Worm (Caenorhabditis elegans) whole organism, L3 larva: ENCODE results near the gene nhr-267.

Experiments
- ceh-82 ChIP-seq: fragments of 150-350 bp; optimal IDR thresholded peaks from 2 replicates; lab custom pipeline; 2014; ENCODE audit warnings: missing biosample characterization, missing genetic modification characterization
- elt-1 ChIP-seq: fragments of 150-350 bp; optimal IDR thresholded peaks from 2 replicates; lab custom pipeline; 2014; ENCODE audit warnings: missing biosample characterization, missing genetic modification characterization
- lin-39 ChIP-seq: fragments of 150-350 bp; optimal IDR thresholded peaks from 2 replicates; lab custom pipeline; 2018; ENCODE audit warnings: missing biosample characterization, missing genetic modification reagents, missing genetic modification characterization
- nfya-1 ChIP-seq: sonication (generic microtip); optimal IDR thresholded peaks from 2 replicates; lab custom pipeline; 2017; ENCODE audit warnings: missing genetic modification characterization, mild to moderate bottlenecking, missing compliant biosample characterization, antibody characterized with exemption, moderate library complexity; ENCODE audit not compliant: insufficient read depth
- nhr-28 ChIP-seq: fragments of 150-350 bp; optimal IDR thresholded peaks from 2 replicates; lab custom pipeline; 2014; ENCODE audit warnings: missing biosample characterization, missing genetic modification characterization
- nhr-77 ChIP-seq: fragments of 150-350 bp; optimal IDR thresholded peaks from 2 replicates; lab custom pipeline; 2014; ENCODE audit warnings: missing biosample characterization, missing genetic modification characterization
- pha-4 ChIP-seq: fragments of 150-350 bp; optimal IDR thresholded peaks from 2 replicates; lab custom pipeline; 2014; ENCODE audit warnings: missing biosample characterization, missing genetic modification reagents, missing genetic modification characterization
- skn-1 ChIP-seq: fragments of 150-350 bp; optimal IDR thresholded peaks from 2 replicates; lab custom pipeline; 2014; ENCODE audit warnings: missing biosample characterization, missing genetic modification characterization
- tbx-2 ChIP-seq: sonication (generic microtip); optimal IDR thresholded peaks from 2 replicates; lab custom pipeline; 2016; ENCODE audit warnings: mild to moderate bottlenecking, missing genetic modification characterization, missing compliant biosample characterization
- unc-62 ChIP-seq: fragments of 150-350 bp; sonication (generic microtip); optimal IDR thresholded peaks from 4 replicates; lab custom pipeline; 2014; ENCODE audit warnings: missing biosample characterization, missing genetic modification reagents, missing genetic modification characterization
- zag-1 ChIP-seq: fragments of 150-350 bp; optimal IDR thresholded peaks from 2 replicates; lab custom pipeline; 2014; ENCODE audit warnings: missing biosample characterization, missing genetic modification characterization

- TF ChIP-seq nhr-28 (tag; lab: Kevin White, UChicago): no peak
- no peak for TF ChIP-seq zag-1 (tag; lab: Kevin White, UChicago)
- TF ChIP-seq nhr-77 (tag; lab: Kevin White, UChicago): no peak
- no peak for TF ChIP-seq unc-62 (GFP tag; lab: Kevin White, UChicago)
- TF ChIP-seq ceh-82: no peak
- no peak for TF ChIP-seq skn-1
- no peak for TF ChIP-seq tbx-2 (tag; lab: Kevin White, UChicago)
- no peak for TF ChIP-seq elt-1 (tag; lab: Kevin White, UChicago)
- no peak for TF ChIP-seq lin-39 (tag; lab: Kevin White, UChicago)
- no peak for TF ChIP-seq pha-4
- TF ChIP-seq nfya-1 (tag; lab: Kevin White, UChicago): no peak
These were observed 13.9 kb upstream of the nhr-267 start, which contains the start of gene F49C12.3 for ce11 chrIV:9300127-9300526.
